Worm (Caenorhabditis elegans): ENCODE data around the gene frpr-16.
A peak's percentile ranks its signal among the peaks of the same experiment; 100 is the strongest.
"Not testable (repeated sequence)": the region's sequence is repeated elsewhere in the genome, so short reads cannot be mapped to it uniquely, and the experiment has no call there.

Gene frpr-16

DNA sequence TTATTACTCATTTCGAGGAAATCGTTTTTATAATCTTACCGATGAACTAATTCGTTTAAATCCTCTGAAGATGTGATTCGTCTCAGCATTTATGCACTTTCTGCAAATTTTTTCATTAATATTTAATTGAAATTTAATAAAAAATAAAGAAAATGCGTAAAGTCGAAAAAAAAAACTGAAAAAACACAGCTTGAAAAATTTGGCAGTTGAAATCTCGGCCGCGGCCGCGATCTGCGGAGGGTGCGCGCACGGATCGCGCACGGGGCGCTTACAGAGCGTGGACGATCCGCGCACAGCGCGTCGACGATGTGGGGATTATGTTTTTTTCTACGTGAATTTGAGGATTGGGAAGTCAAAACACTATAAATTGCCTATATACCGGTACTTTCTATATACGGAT is 22.1 kb downstream of the frpr-16 start, which contains the start of gene ZK84.4:
Gene ZK84.4 (minus strand): TSS at position 101 of the 400 bp plus-strand sequence.
- TF ChIP-seq ceh-34, fax-1, ttx-3 (tag; optimal IDR thresholded peaks at IDR 0.05): not testable (repeated sequence)

DNA sequence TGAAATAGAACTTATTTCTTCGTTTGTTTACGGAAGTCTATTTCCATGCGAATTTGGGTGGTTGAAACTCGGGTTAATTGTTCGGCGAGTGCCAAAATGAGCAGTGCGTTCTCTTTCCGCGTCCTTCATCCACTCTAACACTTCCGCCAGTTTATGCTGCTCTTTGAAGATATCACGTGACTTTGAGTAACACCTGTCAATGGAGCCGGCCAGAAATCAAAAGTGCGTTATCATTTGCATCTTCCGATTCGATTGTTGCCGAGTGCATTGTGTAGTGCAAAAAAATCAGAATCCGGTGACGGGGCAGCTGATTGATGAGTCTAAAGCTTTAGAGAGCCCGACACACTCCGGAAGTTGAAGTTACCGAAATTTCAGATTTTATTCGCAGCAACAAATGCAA is 30.0 kb downstream of the frpr-16 start:
- TF ChIP-seq ceh-18 (tag; optimal IDR thresholded peaks at IDR 0.05) (no peak), hlh-15 (tag; optimal IDR thresholded peaks at IDR 0.05) (no peak), elt-4 (tag; optimal IDR thresholded peaks at IDR 0.05) (no peak), pha-2 (tag; optimal IDR thresholded peaks at IDR 0.05) (no peak), ceh-34 (tag; optimal IDR thresholded peaks at IDR 0.05) (no peak), zip-5 (tag; optimal IDR thresholded peaks at IDR 0.05) (no peak), nfya-1 (tag; optimal IDR thresholded peaks at IDR 0.05) (no peak), hlh-30 (tag; optimal IDR thresholded peaks at IDR 0.05; ENCODE audit: insufficient read depth) (peak; percentile 46), lin-11 (tag; optimal IDR thresholded peaks at IDR 0.05) (no peak), unc-55 (GFP tag; optimal IDR thresholded peaks at IDR 0.05) (peak; percentile 68), odd-2 (tag; optimal IDR thresholded peaks at IDR 0.05) (no peak), ceh-48 (tag; optimal IDR thresholded peaks at IDR 0.05) (no peak), pat-9 (tag; optimal IDR thresholded peaks at IDR 0.05) (no peak)

ce11 chrII:6000136-6000535 is 30.9 kb downstream of the frpr-16 start, which contains the start of gene ins-6:
ins-6 (plus strand) TSS chrII:6000436.
- TF ChIP-seq K09A11.1 (tag; optimal IDR thresholded peaks at IDR 0.05; ENCODE audit: insufficient read depth) (no peak), ceh-22 (tag; optimal IDR thresholded peaks at IDR 0.05) (no peak), C08G9.2 (tag; optimal IDR thresholded peaks at IDR 0.05) (no peak), fkh-10 (GFP tag; optimal IDR thresholded peaks at IDR 0.05) (no peak)

DNA sequence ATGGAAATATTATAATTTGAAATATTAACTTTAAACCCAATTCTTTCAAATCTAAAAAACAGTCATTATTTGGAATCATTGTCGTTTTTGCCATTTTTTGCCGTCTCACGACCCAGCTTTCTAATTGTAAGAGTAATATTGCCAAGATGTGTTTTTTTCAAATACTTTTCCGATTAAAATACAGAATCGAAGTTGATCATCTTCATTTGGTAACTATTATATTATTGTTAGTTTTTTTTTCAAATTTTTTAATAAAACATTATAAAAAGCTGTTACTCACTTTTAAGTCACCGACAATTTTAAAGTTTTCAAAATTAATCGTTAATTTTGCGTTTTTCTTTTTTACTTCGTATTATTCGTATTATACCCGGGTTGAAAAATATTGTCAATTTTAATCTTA is 33.7 kb downstream of the frpr-16 start, which contains the start of gene ins-5:
Gene ins-5 (plus strand): TSS at position 301 of the 400 bp plus-strand sequence.
- TF ChIP-seq ceh-18 (tag; optimal IDR thresholded peaks at IDR 0.05), result no peak

- TF ChIP-seq pag-3 (tag; optimal IDR thresholded peaks at IDR 0.05; ENCODE audit: borderline replicate concordance) (no peak), pqm-1 (tag; optimal IDR thresholded peaks at IDR 0.05) (no peak), Y22D7AL.16 (tag; optimal IDR thresholded peaks at IDR 0.05) (no peak), C08G9.2 (tag; optimal IDR thresholded peaks at IDR 0.05) (no peak), C38D4.7 (GFP tag; optimal IDR thresholded peaks at IDR 0.05) (no peak), sdc-2 (tag; optimal IDR thresholded peaks at IDR 0.05) (no peak), sox-2 (GFP tag; IDR thresholded peaks at IDR 0.05) (no peak), nhr-11 (tag; optimal IDR thresholded peaks at IDR 0.05) (no peak), ref-2 (tag; optimal IDR thresholded peaks at IDR 0.05) (no peak), ama-1 (optimal IDR thresholded peaks at IDR 0.05) (no peak), fax-1 (tag; optimal IDR thresholded peaks at IDR 0.05) (no peak)
Measured at ce11 chrII:5996066-5996465, 34.9 kb downstream of the frpr-16 start, which contains the start of gene ins-4. ins-4 (plus strand) TSS chrII:5996366.

- TF ChIP-seq ttx-3 (tag; optimal IDR thresholded peaks at IDR 0.05) (no peak), sox-4 (tag; optimal IDR thresholded peaks at IDR 0.05) (no peak), pros-1 (tag; optimal IDR thresholded peaks at IDR 0.05) (no peak), tbx-2 (tag; optimal IDR thresholded peaks at IDR 0.05) (no peak)
Measured at ce11 chrII:5990668-5991067, 40.3 kb downstream of the frpr-16 start, which contains the start of gene ins-3. ins-3 (minus strand) TSS chrII:5990768.

DNA sequence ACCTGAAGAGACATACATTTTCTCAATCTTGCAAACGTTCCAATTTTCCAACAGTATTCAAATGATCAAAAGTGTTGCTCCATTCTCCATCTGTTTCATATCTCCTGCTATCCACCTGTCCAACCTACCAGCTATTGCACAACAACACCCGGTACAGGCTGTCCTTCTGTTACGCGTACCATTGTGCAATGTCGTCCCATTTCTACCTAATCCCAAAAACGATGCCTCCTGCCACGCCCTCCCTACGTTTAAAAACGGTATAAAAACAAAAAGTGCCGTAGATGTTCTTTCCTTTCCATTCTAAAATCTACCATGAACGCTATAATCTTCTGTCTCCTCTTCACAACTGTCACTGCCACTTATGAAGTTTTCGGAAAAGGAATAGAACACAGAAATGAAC is 42.8 kb downstream of the frpr-16 start, which contains the start of gene ins-2:
Gene ins-2 (plus strand): TSS at position 301 of the 400 bp plus-strand sequence.
- TF ChIP-seq hlh-15 (tag; optimal IDR thresholded peaks at IDR 0.05) (no peak), ceh-31 (tag; optimal IDR thresholded peaks at IDR 0.05) (no peak)

Data from whole organism, late embryonic.